Fruit fly (Drosophila melanogaster): ENCODE measurements around the gene PDCD-5.

PDCD-5 gene

DNA sequence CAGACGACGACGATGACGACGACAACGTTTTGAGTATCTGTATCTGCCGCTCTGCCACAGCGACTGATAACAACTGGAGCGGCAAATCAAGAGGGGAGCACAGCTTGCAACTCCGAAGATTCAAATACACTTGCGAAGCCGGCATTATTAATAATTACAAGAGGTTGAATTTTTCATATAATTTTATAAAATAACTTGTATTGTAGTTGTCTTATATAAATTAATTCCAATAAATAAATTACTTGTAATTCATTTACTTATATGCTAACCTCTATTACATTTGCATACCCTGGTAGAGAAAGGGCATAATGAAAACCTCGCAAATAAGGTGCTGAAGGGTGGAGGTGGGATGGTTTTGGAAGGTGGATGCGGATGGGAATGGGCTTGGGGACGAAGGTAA is 27.7 kb downstream of the PDCD-5 start:
- peak; percentile 34 for TF ChIP-seq Pif1A (GFP tag; optimal IDR thresholded peaks at IDR 0.05)
- TF ChIP-seq CG17806 (tag; optimal IDR thresholded peaks at IDR 0.05) = peak; percentile 84
- peak; percentile 66 for TF ChIP-seq CG34367 (tag; optimal IDR thresholded peaks at IDR 0.05)
- no peak for TF ChIP-seq CG13204 (GFP tag; optimal IDR thresholded peaks at IDR 0.05)
- peak; percentile 15 for TF ChIP-seq EcR (GFP tag; optimal IDR thresholded peaks at IDR 0.05)
- peak; percentile 89 for TF ChIP-seq CG8159 (tag; optimal IDR thresholded peaks at IDR 0.05)
- no peak for TF ChIP-seq fd96Ca (GFP tag; IDR thresholded peaks at IDR 0.05)
- TF ChIP-seq CG12605 (GFP tag; IDR thresholded peaks at IDR 0.05) = no peak
- no peak for TF ChIP-seq CG4496 (GFP tag; IDR thresholded peaks at IDR 0.05)
- no peak for TF ChIP-seq CG10348 (GFP tag; IDR thresholded peaks at IDR 0.05)
- TF ChIP-seq CG14655 (GFP tag; optimal IDR thresholded peaks at IDR 0.05) = peak; percentile 43
- peak; percentile 76 for TF ChIP-seq CG9948 (tag; optimal IDR thresholded peaks at IDR 0.05)
- TF ChIP-seq Ets98B (GFP tag; IDR thresholded peaks at IDR 0.05) = 0 out of 2 replicates have a peak, but pooled peaks have one; percentile 16
- peak; percentile 82 for TF ChIP-seq CG15710 (tag; optimal IDR thresholded peaks at IDR 0.05)
- peak; percentile 38 for TF ChIP-seq D1 (tag; optimal IDR thresholded peaks at IDR 0.05)
- peak; percentile 72 for TF ChIP-seq Snoo (tag; optimal IDR thresholded peaks at IDR 0.05)
- TF ChIP-seq CG8301 (tag; optimal IDR thresholded peaks at IDR 0.05) = peak; percentile 16
- TF ChIP-seq Pif1B (GFP tag; optimal IDR thresholded peaks at IDR 0.05) = peak; percentile 60
- TF ChIP-seq CG32121 (GFP tag; IDR thresholded peaks at IDR 0.05) = 0 out of 2 replicates have a peak, but pooled peaks have one; percentile 38
- TF ChIP-seq rn (GFP tag; IDR thresholded peaks at IDR 0.05) = peak; percentile 21; the same call in 1 of the 2 replicates
- TF ChIP-seq gl (tag; optimal IDR thresholded peaks at IDR 0.05) = peak; percentile 17

DNA sequence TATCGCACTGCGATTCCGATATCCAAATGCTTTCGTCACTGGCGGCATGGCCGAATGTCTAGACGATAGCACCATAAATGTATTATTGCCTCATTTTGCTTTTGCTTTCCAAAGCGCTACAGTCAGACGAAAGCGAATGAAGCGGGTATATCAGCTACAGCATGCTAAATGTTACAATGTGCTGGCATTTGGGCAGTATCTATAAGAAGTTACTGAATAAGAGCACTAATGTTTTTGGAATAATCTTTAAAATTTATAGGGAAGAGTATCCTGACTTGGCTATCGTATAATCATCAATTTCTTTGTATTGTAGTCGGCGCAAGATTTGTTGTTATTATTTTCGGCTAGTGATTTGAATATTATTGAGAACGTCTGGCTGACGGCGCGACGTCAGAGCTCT is 28.6 kb downstream of the PDCD-5 start:
- TF ChIP-seq rn (GFP tag; IDR thresholded peaks at IDR 0.05) (no peak; the same call in 1 of the 2 replicates), D1 (tag; optimal IDR thresholded peaks at IDR 0.05) (peak; percentile 32), CG13204 (GFP tag; optimal IDR thresholded peaks at IDR 0.05) (no peak), Pif1B (GFP tag; optimal IDR thresholded peaks at IDR 0.05) (peak; percentile 10), CG32121 (GFP tag; IDR thresholded peaks at IDR 0.05) (peak; percentile 61), EcR (GFP tag; optimal IDR thresholded peaks at IDR 0.05) (no peak), fd96Ca (GFP tag; IDR thresholded peaks at IDR 0.05) (peak; percentile 59; the same call in 1 of the 3 replicates), CG8301 (tag; optimal IDR thresholded peaks at IDR 0.05) (peak; percentile 47), CG4496 (GFP tag; IDR thresholded peaks at IDR 0.05) (peak; percentile 74), CG34367 (tag; optimal IDR thresholded peaks at IDR 0.05) (peak; percentile 55), Ets98B (GFP tag; IDR thresholded peaks at IDR 0.05) (peak; percentile 61), CG12605 (GFP tag; IDR thresholded peaks at IDR 0.05) (peak; percentile 39; the same call in 1 of the 2 replicates), Pif1A (GFP tag; optimal IDR thresholded peaks at IDR 0.05) (peak; percentile 44), CG15710 (tag; optimal IDR thresholded peaks at IDR 0.05) (peak; percentile 76), Snoo (tag; optimal IDR thresholded peaks at IDR 0.05) (peak; percentile 65), CG10348 (GFP tag; IDR thresholded peaks at IDR 0.05) (no peak), gl (tag; optimal IDR thresholded peaks at IDR 0.05) (peak; percentile 33), CG17806 (tag; optimal IDR thresholded peaks at IDR 0.05) (peak; percentile 75), CG14655 (GFP tag; optimal IDR thresholded peaks at IDR 0.05) (peak; percentile 57), CG8159 (tag; optimal IDR thresholded peaks at IDR 0.05) (peak; percentile 81), CG9948 (tag; optimal IDR thresholded peaks at IDR 0.05) (peak; percentile 76)

DNA sequence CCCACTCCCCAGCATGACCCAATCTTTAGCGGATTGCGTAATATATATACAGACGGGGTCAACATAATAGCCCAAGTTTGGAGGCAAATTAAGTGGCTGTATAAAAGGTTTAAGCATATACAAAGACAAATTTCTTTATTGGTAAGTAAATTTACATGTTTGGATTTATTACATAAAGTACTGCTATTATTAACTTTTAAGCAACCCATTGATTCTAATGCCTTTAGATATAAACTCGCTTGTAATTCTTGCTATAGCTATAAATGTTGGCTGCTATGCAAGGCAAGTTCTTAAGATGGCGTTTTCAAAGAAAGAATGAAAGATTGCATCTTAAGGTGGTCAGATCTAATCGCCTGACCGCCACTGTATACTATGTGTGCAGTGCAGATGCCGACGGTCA is 29.3 kb downstream of the PDCD-5 start:
- TF ChIP-seq Pif1B (GFP tag; optimal IDR thresholded peaks at IDR 0.05) (peak; percentile 49), CG17806 (tag; optimal IDR thresholded peaks at IDR 0.05) (peak; percentile 68), fd96Ca (GFP tag; IDR thresholded peaks at IDR 0.05) (no peak), CG8159 (tag; optimal IDR thresholded peaks at IDR 0.05) (peak; percentile 61), CG9948 (tag; optimal IDR thresholded peaks at IDR 0.05) (peak; percentile 64), D1 (tag; optimal IDR thresholded peaks at IDR 0.05) (no peak), Pif1A (GFP tag; optimal IDR thresholded peaks at IDR 0.05) (peak; percentile 37), CG13204 (GFP tag; optimal IDR thresholded peaks at IDR 0.05) (peak; percentile 2), CG34367 (tag; optimal IDR thresholded peaks at IDR 0.05) (peak; percentile 34), gl (tag; optimal IDR thresholded peaks at IDR 0.05) (peak; percentile 12), CG8301 (tag; optimal IDR thresholded peaks at IDR 0.05) (peak; percentile 38), CG15710 (tag; optimal IDR thresholded peaks at IDR 0.05) (peak; percentile 57), CG10348 (GFP tag; IDR thresholded peaks at IDR 0.05) (no peak), Snoo (tag; optimal IDR thresholded peaks at IDR 0.05) (peak; percentile 52), EcR (GFP tag; optimal IDR thresholded peaks at IDR 0.05) (no peak), CG12605 (GFP tag; IDR thresholded peaks at IDR 0.05) (no peak), CG4496 (GFP tag; IDR thresholded peaks at IDR 0.05) (no peak), Ets98B (GFP tag; IDR thresholded peaks at IDR 0.05) (no peak), CG32121 (GFP tag; IDR thresholded peaks at IDR 0.05) (no peak), CG14655 (GFP tag; optimal IDR thresholded peaks at IDR 0.05) (peak; percentile 64), rn (GFP tag; IDR thresholded peaks at IDR 0.05) (no peak)

DNA sequence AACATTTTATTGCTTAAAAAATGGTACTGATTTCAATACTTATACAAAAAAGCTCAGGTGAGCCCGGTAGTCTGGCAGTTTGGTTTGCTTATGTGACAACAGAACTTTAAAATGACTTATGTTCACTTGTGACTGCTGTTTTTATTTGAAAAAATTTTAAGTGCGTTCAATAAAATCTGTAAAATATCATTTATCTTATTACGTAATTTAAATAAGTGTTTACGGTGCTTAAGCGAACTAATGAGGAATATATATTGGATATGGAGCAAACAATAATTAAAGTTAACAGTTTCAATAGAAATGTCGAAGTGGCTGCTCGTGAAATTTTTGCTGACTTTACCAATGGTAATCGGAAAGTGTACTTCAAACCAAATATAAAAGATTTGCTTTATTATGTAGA is 30.8 kb downstream of the PDCD-5 start, which contains the start of gene dls:
dls (plus strand) TSS at position 301 of the 400 bp plus-strand sequence.
- TF ChIP-seq CG8159 (tag; optimal IDR thresholded peaks at IDR 0.05) (no peak), Pif1A (GFP tag; optimal IDR thresholded peaks at IDR 0.05) (no peak), CG10348 (GFP tag; IDR thresholded peaks at IDR 0.05) (no peak), Ets98B (GFP tag; IDR thresholded peaks at IDR 0.05) (no peak), CG15710 (tag; optimal IDR thresholded peaks at IDR 0.05) (no peak), D1 (tag; optimal IDR thresholded peaks at IDR 0.05) (no peak), CG17806 (tag; optimal IDR thresholded peaks at IDR 0.05) (no peak), CG13204 (GFP tag; optimal IDR thresholded peaks at IDR 0.05) (no peak), CG8301 (tag; optimal IDR thresholded peaks at IDR 0.05) (no peak)

DNA sequence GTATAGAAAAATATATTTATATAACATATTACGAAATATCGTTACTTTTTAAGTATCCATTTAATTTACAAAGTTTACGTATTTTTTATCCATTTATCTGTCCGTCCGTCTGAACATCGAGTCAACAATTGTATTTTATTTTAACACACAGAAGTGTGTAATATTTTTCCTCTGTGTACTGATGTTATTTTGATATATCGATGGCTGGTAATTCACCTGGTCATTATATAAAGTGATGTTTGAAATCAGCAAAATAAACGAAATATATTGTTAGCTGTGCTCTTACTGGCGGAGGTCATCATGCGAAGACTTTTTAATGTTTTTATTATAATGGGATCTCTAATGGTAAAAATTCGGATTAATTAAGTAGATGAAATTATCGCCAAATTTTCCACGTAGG is 31.9 kb downstream of the PDCD-5 start, which contains the start of gene CG33689:
CG33689 (plus strand) TSS at position 301 of the 400 bp plus-strand sequence.
- no peak for TF ChIP-seq CG32121 (GFP tag; IDR thresholded peaks at IDR 0.05)
- TF ChIP-seq CG8159 (tag; optimal IDR thresholded peaks at IDR 0.05) = no peak
- no peak for TF ChIP-seq CG34367 (tag; optimal IDR thresholded peaks at IDR 0.05)
- no peak for TF ChIP-seq Snoo (tag; optimal IDR thresholded peaks at IDR 0.05)
- no peak for TF ChIP-seq CG13204 (GFP tag; optimal IDR thresholded peaks at IDR 0.05)
- no peak for TF ChIP-seq gl (tag; optimal IDR thresholded peaks at IDR 0.05)
- no peak for TF ChIP-seq Pif1A (GFP tag; optimal IDR thresholded peaks at IDR 0.05)
- no peak for TF ChIP-seq EcR (GFP tag; optimal IDR thresholded peaks at IDR 0.05)

All from whole organism, pupa.